Fruit fly (Drosophila melanogaster) whole organism, embryonic: ENCODE data around the gene elgi.

ENCODE experiments used
- Asciz ChIP-seq: fragments of 200-800 bp; sonication (Bioruptor generic); optimal IDR thresholded peaks from 2 replicates; lab custom pipeline; 2017; ENCODE audit warnings: missing biosample characterization, mild to moderate bottlenecking, missing genetic modification characterization, missing genetic modification reagents
- B-H2 ChIP-seq: fragments of 200-800 bp; sonication (Bioruptor generic); optimal IDR thresholded peaks from 2 replicates; lab custom pipeline; 2018; ENCODE audit warnings: missing biosample characterization, mild to moderate bottlenecking, missing genetic modification characterization
- CG1024 ChIP-seq: fragments of 200-800 bp; sonication (Bioruptor generic); IDR thresholded peaks from 2 replicates; pipeline ENCODE4 v1.3.6; 2022; ENCODE audit warnings: missing biosample characterization, missing genetic modification characterization
- CG10979 ChIP-seq: fragments of 200-800 bp; sonication (Bioruptor generic); optimal IDR thresholded peaks from 2 replicates; lab custom pipeline; 2018; ENCODE audit warnings: missing biosample characterization, mild to moderate bottlenecking, missing genetic modification characterization, moderate library complexity
- CG11695 ChIP-seq: fragments of 200-800 bp; sonication (Bioruptor generic); IDR thresholded peaks from 3 replicates; pipeline ENCODE4 v1.3.6; 2022; ENCODE audit warnings: missing biosample characterization, missing genetic modification characterization
- CG12071 ChIP-seq: fragments of 200-800 bp; sonication (Bioruptor generic); optimal IDR thresholded peaks from 3 replicates; lab custom pipeline; 2018; ENCODE audit warnings: missing biosample characterization, mild to moderate bottlenecking, missing genetic modification characterization
- CG13287 ChIP-seq: fragments of 200-800 bp; sonication (Bioruptor generic); IDR thresholded peaks from 2 replicates; pipeline ENCODE4 v1.3.6; 2022; ENCODE audit warnings: missing biosample characterization, missing genetic modification characterization; ENCODE audit not compliant: partially characterized antibody
- CG14050 ChIP-seq: fragments of 200-800 bp; sonication (Bioruptor generic); IDR thresholded peaks from 3 replicates; pipeline ENCODE4 v1.3.6; 2022; ENCODE audit warnings: missing biosample characterization, missing genetic modification characterization
- CG15011 ChIP-seq: fragments of 200-800 bp; sonication (Bioruptor generic); optimal IDR thresholded peaks from 3 replicates; lab custom pipeline; 2018; ENCODE audit warnings: missing biosample characterization, mild to moderate bottlenecking, missing genetic modification characterization
- CG15514 ChIP-seq: fragments of 200-800 bp; sonication (Bioruptor generic); optimal IDR thresholded peaks from 3 replicates; lab custom pipeline; 2017; ENCODE audit warnings: missing biosample characterization, missing genetic modification characterization, mild to moderate bottlenecking, moderate library complexity, missing genetic modification reagents
- CG16813 ChIP-seq: fragments of 200-800 bp; sonication (Bioruptor generic); IDR thresholded peaks from 3 replicates; pipeline ENCODE4 v1.3.6; 2022; ENCODE audit warnings: missing biosample characterization, missing genetic modification characterization; ENCODE audit not compliant: partially characterized antibody
- CG16863 ChIP-seq: fragments of 200-800 bp; sonication (Bioruptor generic); optimal IDR thresholded peaks from 3 replicates; lab custom pipeline; 2016; ENCODE audit warnings: missing biosample characterization, missing genetic modification characterization
- CG3726 ChIP-seq: fragments of 200-800 bp; sonication (Bioruptor generic); IDR thresholded peaks from 3 replicates; pipeline ENCODE4, ENCODE4 v1.3.6; 2022; ENCODE audit warnings: missing biosample characterization, missing genetic modification characterization
- CG42726 ChIP-seq: fragments of 200-800 bp; sonication (Bioruptor generic); IDR thresholded peaks from 2 replicates; pipeline ENCODE4 v1.3.6; 2022; ENCODE audit warnings: missing biosample characterization, missing genetic modification characterization; ENCODE audit not compliant: partially characterized antibody
- CG4707 ChIP-seq: fragments of 200-800 bp; sonication (Bioruptor generic); optimal IDR thresholded peaks from 2 replicates; lab custom pipeline; 2018; ENCODE audit warnings: missing biosample characterization, mild to moderate bottlenecking, missing genetic modification characterization, moderate library complexity
- CG6175 ChIP-seq: fragments of 200-800 bp; sonication (Bioruptor generic); IDR thresholded peaks from 3 replicates; pipeline ENCODE4 v1.3.6; 2022; ENCODE audit warnings: missing biosample characterization, missing genetic modification characterization
- CG6654 ChIP-seq: fragments of 200-800 bp; sonication (Bioruptor generic); optimal IDR thresholded peaks from 2 replicates; lab custom pipeline; 2017; ENCODE audit warnings: missing biosample characterization, mild to moderate bottlenecking, missing genetic modification characterization
- CG8388 ChIP-seq: fragments of 200-800 bp; sonication (Bioruptor generic); optimal IDR thresholded peaks from 2 replicates; lab custom pipeline; 2019; ENCODE audit warnings: missing biosample characterization, mild to moderate bottlenecking, missing genetic modification characterization, moderate library complexity
- CHES-1-like ChIP-seq: fragments of 200-800 bp; sonication (Bioruptor generic); optimal IDR thresholded peaks from 2 replicates; lab custom pipeline; 2016; ENCODE audit warnings: missing biosample characterization, missing genetic modification characterization
- Dll ChIP-seq: fragments of 200-800 bp; sonication (Bioruptor generic); IDR thresholded peaks from 4 replicates; pipeline ENCODE4 v1.3.6; 2022; ENCODE audit warnings: missing biosample characterization, missing genetic modification characterization; ENCODE audit not compliant: partially characterized antibody
- E2f2 ChIP-seq: fragments of 200-800 bp; sonication (Bioruptor generic); IDR thresholded peaks from 2 replicates; pipeline ENCODE4 v1.3.6; 2022; ENCODE audit warnings: missing biosample characterization, missing genetic modification characterization
- Elba2 ChIP-seq: fragments of 200-800 bp; sonication (Bioruptor generic); optimal IDR thresholded peaks from 3 replicates; lab custom pipeline; 2016; ENCODE audit warnings: missing biosample characterization, missing genetic modification characterization
- Gsc ChIP-seq: fragments of 200-800 bp; sonication (Bioruptor generic); IDR thresholded peaks from 2 replicates; pipeline ENCODE4 v1.3.6; 2022; ENCODE audit warnings: missing biosample characterization, missing genetic modification characterization
- HLH4C ChIP-seq: fragments of 200-800 bp; sonication (Bioruptor generic); IDR thresholded peaks from 3 replicates; pipeline ENCODE4 v1.3.6; 2022; ENCODE audit warnings: missing biosample characterization, missing genetic modification characterization; ENCODE audit not compliant: partially characterized antibody
- Hsf ChIP-seq: fragments of 200-800 bp; sonication (Bioruptor generic); optimal IDR thresholded peaks from 3 replicates; lab custom pipeline; 2016; ENCODE audit warnings: missing biosample characterization, missing genetic modification characterization
- Nf-YA ChIP-seq: fragments of 200-800 bp; sonication (Bioruptor generic); IDR thresholded peaks from 2 replicates; pipeline ENCODE4 v1.3.6; 2022; ENCODE audit warnings: missing biosample characterization, missing genetic modification characterization
- Xrp1 ChIP-seq: fragments of 200-800 bp; sonication (Bioruptor generic); IDR thresholded peaks from 2 replicates; pipeline ENCODE4 v1.3.6; 2022; ENCODE audit warnings: missing biosample characterization, missing genetic modification characterization
- abd-A ChIP-seq: fragments of 200-800 bp; sonication (Bioruptor generic); optimal IDR thresholded peaks from 3 replicates; lab custom pipeline; 2019; ENCODE audit warnings: missing biosample characterization, mild to moderate bottlenecking, missing genetic modification characterization, moderate library complexity
- bab2 ChIP-seq: fragments of 200-800 bp; sonication (Bioruptor generic); optimal IDR thresholded peaks from 2 replicates; lab custom pipeline; 2016; ENCODE audit warnings: missing biosample characterization, missing genetic modification characterization
- corto ChIP-seq: fragments of 200-800 bp; sonication (Bioruptor generic); optimal IDR thresholded peaks from 2 replicates; lab custom pipeline; 2016; ENCODE audit warnings: missing biosample characterization, mild to moderate bottlenecking, missing genetic modification characterization, moderate library complexity
- fd96Cb ChIP-seq: fragments of 200-800 bp; sonication (Bioruptor generic); optimal IDR thresholded peaks from 2 replicates; lab custom pipeline; 2018; ENCODE audit warnings: missing biosample characterization, mild to moderate bottlenecking, missing genetic modification characterization, moderate library complexity
- hb ChIP-seq: fragments of 200-800 bp; sonication (Bioruptor generic); IDR thresholded peaks from 3 replicates; pipeline ENCODE4 v1.3.6; 2022; ENCODE audit warnings: missing biosample characterization, missing genetic modification characterization; ENCODE audit not compliant: partially characterized antibody
- jumu ChIP-seq: fragments of 200-800 bp; sonication (Bioruptor generic); optimal IDR thresholded peaks from 3 replicates; lab custom pipeline; 2016; ENCODE audit warnings: missing biosample characterization, missing genetic modification characterization
- kah ChIP-seq: fragments of 200-800 bp; sonication (Bioruptor generic); optimal IDR thresholded peaks from 2 replicates; lab custom pipeline; 2018; ENCODE audit warnings: missing biosample characterization, mild to moderate bottlenecking, missing genetic modification characterization
- ken ChIP-seq: fragments of 200-800 bp; sonication (Bioruptor generic); IDR thresholded peaks from 3 replicates; pipeline ENCODE4 v1.3.6; 2022; ENCODE audit warnings: missing biosample characterization, missing genetic modification characterization
- lab ChIP-seq: fragments of 200-800 bp; sonication (Bioruptor generic); optimal IDR thresholded peaks from 3 replicates; lab custom pipeline; 2017; ENCODE audit warnings: missing biosample characterization, missing genetic modification characterization, mild to moderate bottlenecking, moderate library complexity, missing genetic modification reagents
- lov ChIP-seq, 2 experiments: fragments of 200-800 bp in 1 of 2; fragments of >200 bp in 1 of 2; sonication (Bioruptor generic) in 1 of 2; IDR thresholded peaks in 1 of 2; optimal IDR thresholded peaks in 1 of 2; 2 replicates in 1 of 2; 3 replicates in 1 of 2; pipeline versions ENCODE4 v1.3.6 to Lab custom; 2017 to 2022; ENCODE audit warnings: missing biosample characterization in 1 of 2, missing genetic modification characterization in 1 of 2
- mirr ChIP-seq: fragments of 200-800 bp; sonication (Bioruptor generic); optimal IDR thresholded peaks from 3 replicates; lab custom pipeline; 2018; ENCODE audit warnings: missing biosample characterization, mild to moderate bottlenecking, missing genetic modification characterization
- pita ChIP-seq: fragments of 200-800 bp; sonication (Bioruptor generic); optimal IDR thresholded peaks from 2 replicates; lab custom pipeline; 2017; ENCODE audit warnings: missing biosample characterization, mild to moderate bottlenecking, missing genetic modification characterization
- psq ChIP-seq: fragments of 200-800 bp; sonication (Bioruptor generic); optimal IDR thresholded peaks from 2 replicates; lab custom pipeline; 2017; ENCODE audit warnings: missing biosample characterization, missing genetic modification characterization
- salm ChIP-seq: fragments of 200-800 bp; sonication (Bioruptor generic); optimal IDR thresholded peaks from 2 replicates; lab custom pipeline; 2018; ENCODE audit warnings: missing biosample characterization, mild to moderate bottlenecking, missing genetic modification characterization
- seq ChIP-seq: fragments of 200-800 bp; sonication (Bioruptor generic); IDR thresholded peaks from 2 replicates; pipeline ENCODE4 v1.3.6; 2022; ENCODE audit warnings: missing biosample characterization, missing genetic modification characterization
- sna ChIP-seq: fragments of 200-800 bp; sonication (Bioruptor generic); IDR thresholded peaks from 2 replicates; pipeline ENCODE4 v1.3.6; 2022; ENCODE audit warnings: missing biosample characterization, missing genetic modification characterization; ENCODE audit not compliant: partially characterized antibody
- sug ChIP-seq: fragments of 200-800 bp; optimal IDR thresholded peaks from 2 replicates; lab custom pipeline; 2019; ENCODE audit warnings: missing biosample characterization, mild to moderate bottlenecking, missing genetic modification characterization, moderate library complexity
- tna ChIP-seq: fragments of 200-800 bp; sonication (Bioruptor generic); IDR thresholded peaks from 2 replicates; pipeline ENCODE4 v1.3.6; 2022; ENCODE audit warnings: missing biosample characterization, missing genetic modification characterization; ENCODE audit not compliant: partially characterized antibody
- usp ChIP-seq: fragments of >200 bp; optimal IDR thresholded peaks from 2 replicates; lab custom pipeline; 2017; ENCODE audit warnings: missing biosample characterization, missing genetic modification characterization
- z ChIP-seq: fragments of 200-800 bp; sonication (Bioruptor generic); IDR thresholded peaks from 3 replicates; pipeline ENCODE4 v1.3.6; 2022; ENCODE audit warnings: missing biosample characterization, missing genetic modification characterization
- zen ChIP-seq: fragments of 200-800 bp; sonication (Bioruptor generic); optimal IDR thresholded peaks from 3 replicates; lab custom pipeline; 2018; ENCODE audit warnings: missing biosample characterization, mild to moderate bottlenecking, missing genetic modification characterization, moderate library complexity
- zf30C ChIP-seq: fragments of 200-800 bp; sonication (Bioruptor generic); optimal IDR thresholded peaks from 3 replicates; lab custom pipeline; 2018; ENCODE audit warnings: missing biosample characterization, mild to moderate bottlenecking, missing genetic modification characterization

elgi gene

dm6 chr3L:16001164-16001679 is 44.9 kb downstream of the elgi start (continued):
- no peak for TF ChIP-seq sna (GFP tag; lab: Robert Waterston, UW)
- no peak for TF ChIP-seq kah (GFP tag; lab: Kevin White, UChicago)
- TF ChIP-seq abd-A = peak; percentile 94
- peak; percentile 89 for TF ChIP-seq B-H2
- TF ChIP-seq CG16813 = no peak
- TF ChIP-seq CG15011 (GFP tag; lab: Kevin White, UChicago) = peak; percentile 8
- TF ChIP-seq CG8388 (GFP tag; lab: Kevin White, UChicago) = peak; percentile 49
- no peak for TF ChIP-seq CG1024 (GFP tag; lab: Robert Waterston, UW)
- TF ChIP-seq sug (tag; lab: Kevin White, UChicago) = peak; percentile 86
- peak; percentile 56; the same call in 2 of the 3 replicates for TF ChIP-seq CG14050 (GFP tag; lab: Robert Waterston, UW)
- TF ChIP-seq z (GFP tag; lab: Robert Waterston, UW) = no peak
- 0 out of 2 replicates have a peak, but pooled peaks have one; percentile 47 for TF ChIP-seq tna (GFP tag; lab: Robert Waterston, UW)
- TF ChIP-seq zen = peak; percentile 27
- TF ChIP-seq CHES-1-like = peak; percentile 87
- TF ChIP-seq CG10979 = peak; percentile 10
- TF ChIP-seq ken (GFP tag; lab: Robert Waterston, UW) = no peak
- TF ChIP-seq Nf-YA (GFP tag; lab: Robert Waterston, UW) = no peak
- TF ChIP-seq CG12071 (GFP tag; lab: Kevin White, UChicago) = peak; percentile 55
- no peak for TF ChIP-seq CG13287 (GFP tag; lab: Robert Waterston, UW)
- TF ChIP-seq Gsc (GFP tag; lab: Robert Waterston, UW) = no peak
- no peak for TF ChIP-seq psq
- TF ChIP-seq pita = no peak
- TF ChIP-seq CG6654 (GFP tag; lab: Kevin White, UChicago) = peak; percentile 35
- TF ChIP-seq usp = no peak
- peak; percentile 25 for TF ChIP-seq corto (GFP tag; lab: Kevin White, UChicago)
- TF ChIP-seq seq = peak; percentile 62
- TF ChIP-seq Elba2 (GFP tag; lab: Kevin White, UChicago) = no peak
- TF ChIP-seq CG16863 = peak; percentile 52
- TF ChIP-seq bab2 (GFP tag; lab: Kevin White, UChicago) = peak; percentile 64
- peak; percentile 90 for TF ChIP-seq lab (GFP tag; lab: Kevin White, UChicago)
- no peak for TF ChIP-seq hb
- TF ChIP-seq CG15514 (GFP tag; lab: Kevin White, UChicago) = peak; percentile 72
- peak; percentile 57 for TF ChIP-seq E2f2
- peak; percentile 55 for TF ChIP-seq fd96Cb (tag; lab: Kevin White, UChicago)
- no peak for TF ChIP-seq Dll (GFP tag; lab: Robert Waterston, UW)
- peak; percentile 31 for TF ChIP-seq salm (tag; lab: Kevin White, UChicago)
- no peak for TF ChIP-seq HLH4C (GFP tag; lab: Robert Waterston, UW)
- no peak for TF ChIP-seq CG42726 (GFP tag; lab: Robert Waterston, UW)
- no peak for TF ChIP-seq lov (optimal IDR thresholded peaks at IDR 0.05; lab: Kevin White, UChicago)
- TF ChIP-seq lov (GFP tag; IDR thresholded peaks at IDR 0.05; lab: Robert Waterston, UW) = no peak
- TF ChIP-seq CG11695 = peak; percentile 71; the same call in 2 of the 3 replicates
- peak; percentile 81 for TF ChIP-seq mirr (GFP tag; lab: Kevin White, UChicago)
- no peak for TF ChIP-seq CG3726 (GFP tag; lab: Robert Waterston, UW)
- peak; percentile 22 for TF ChIP-seq Asciz
- TF ChIP-seq Hsf (GFP tag; lab: Kevin White, UChicago) = peak; percentile 78
- TF ChIP-seq CG6175 (GFP tag; lab: Robert Waterston, UW) = peak; percentile 48; the same call in 1 of the 3 replicates
- peak; percentile 56 for TF ChIP-seq jumu
- TF ChIP-seq CG4707 = no peak
- peak; percentile 46; the same call in 1 of the 2 replicates for TF ChIP-seq Xrp1 (GFP tag; lab: Robert Waterston, UW)
- peak; percentile 16 for TF ChIP-seq zf30C
